Fruit fly (Drosophila melanogaster) whole organism, adult: ENCODE measurements around the gene CG42747.

ENCODE experiments used
- CG11617 ChIP-seq: fragments of 200-800 bp; sonication (Bioruptor generic); optimal IDR thresholded peaks from 2 replicates; lab custom pipeline; 2017; ENCODE audit warnings: mild to moderate bottlenecking, missing biosample characterization, missing genetic modification reagents, missing genetic modification characterization
- CG12768 ChIP-seq: fragments of 200-800 bp; sonication (Bioruptor generic); optimal IDR thresholded peaks from 2 replicates; lab custom pipeline; 2017; ENCODE audit warnings: missing biosample characterization, missing genetic modification characterization, mild to moderate bottlenecking, moderate library complexity, missing genetic modification reagents
- CG14711 ChIP-seq: fragments of 200-800 bp; sonication (Bioruptor generic); optimal IDR thresholded peaks from 2 replicates; lab custom pipeline; 2018; ENCODE audit warnings: missing biosample characterization, mild to moderate bottlenecking, missing genetic modification characterization, moderate library complexity
- CG1620 ChIP-seq: fragments of 200-800 bp; sonication (Bioruptor generic); optimal IDR thresholded peaks from 2 replicates; lab custom pipeline; 2016; ENCODE audit warnings: missing biosample characterization, missing genetic modification characterization
- CG33017 ChIP-seq: fragments of 200-800 bp; sonication (Bioruptor generic); optimal IDR thresholded peaks from 2 replicates; lab custom pipeline; 2018; ENCODE audit warnings: missing biosample characterization, mild to moderate bottlenecking, missing genetic modification characterization, moderate library complexity
- CG5204 ChIP-seq: fragments of 200-800 bp; sonication (Bioruptor generic); optimal IDR thresholded peaks from 2 replicates; lab custom pipeline; 2016; ENCODE audit warnings: missing biosample characterization, missing genetic modification characterization
- CG7045 ChIP-seq: fragments of 200-800 bp; sonication (Bioruptor generic); optimal IDR thresholded peaks from 2 replicates; lab custom pipeline; 2017; ENCODE audit warnings: missing biosample characterization, mild to moderate bottlenecking, missing genetic modification characterization
- CG7101 ChIP-seq: fragments of 200-800 bp; sonication (Bioruptor generic); optimal IDR thresholded peaks from 2 replicates; lab custom pipeline; 2018; ENCODE audit warnings: missing biosample characterization, mild to moderate bottlenecking, missing genetic modification characterization, moderate library complexity
- Clk ChIP-seq: fragments of 200-800 bp; sonication (Bioruptor generic); optimal IDR thresholded peaks from 2 replicates; lab custom pipeline; 2017; ENCODE audit warnings: missing biosample characterization, missing genetic modification characterization
- Crg-1 ChIP-seq: fragments of 200-800 bp; sonication (Bioruptor generic); optimal IDR thresholded peaks from 2 replicates; lab custom pipeline; 2016; ENCODE audit warnings: missing biosample characterization, missing genetic modification characterization
- Hr96 ChIP-seq: fragments of 200-800 bp; sonication (Bioruptor generic); optimal IDR thresholded peaks from 2 replicates; lab custom pipeline; 2016; ENCODE audit warnings: missing biosample characterization, missing genetic modification characterization
- Mnt ChIP-seq: fragments of 200-800 bp; sonication (Bioruptor generic); optimal IDR thresholded peaks from 2 replicates; lab custom pipeline; 2016; ENCODE audit warnings: missing biosample characterization, mild to moderate bottlenecking, missing genetic modification characterization
- bab1 ChIP-seq: fragments of 200-800 bp; sonication (Bioruptor generic); optimal IDR thresholded peaks from 3 replicates; lab custom pipeline; 2019; ENCODE audit warnings: missing biosample characterization, mild to moderate bottlenecking, missing genetic modification characterization, moderate library complexity
- cic ChIP-seq: fragments of 200-800 bp; sonication (Bioruptor generic); optimal IDR thresholded peaks from 2 replicates; lab custom pipeline; 2017; ENCODE audit warnings: missing biosample characterization, mild to moderate bottlenecking, missing genetic modification characterization, moderate library complexity
- cnc ChIP-seq, 2 experiments: fragments of >200 bp; optimal IDR thresholded peaks; 2 replicates each; lab custom pipeline; 2017
- kay ChIP-seq: fragments of 200-800 bp; sonication (Bioruptor generic); peaks from one replicate; lab custom pipeline; 2016; ENCODE audit warnings: missing biosample characterization, missing genetic modification characterization, borderline replicate concordance
- ovo ChIP-seq: fragments of 200-800 bp; sonication (Bioruptor generic); optimal IDR thresholded peaks from 2 replicates; lab custom pipeline; 2016; ENCODE audit warnings: missing biosample characterization, missing genetic modification characterization
- pad ChIP-seq: fragments of 200-800 bp; sonication (Bioruptor generic); optimal IDR thresholded peaks from 3 replicates; lab custom pipeline; 2017; ENCODE audit warnings: missing biosample characterization, missing genetic modification characterization, mild to moderate bottlenecking, moderate library complexity, missing genetic modification reagents
- tj ChIP-seq: fragments of 200-800 bp; sonication (Bioruptor generic); optimal IDR thresholded peaks from 3 replicates; lab custom pipeline; 2017; ENCODE audit warnings: missing biosample characterization, mild to moderate bottlenecking, missing genetic modification characterization, moderate library complexity
- toe ChIP-seq: fragments of 200-800 bp; sonication (Bioruptor generic); optimal IDR thresholded peaks from 2 replicates; lab custom pipeline; 2016; ENCODE audit warnings: missing biosample characterization, missing genetic modification characterization

Gene CG42747

dm6 chr3L:6446553-6446952, 46.2 kb downstream of the CG42747 start:
- TF ChIP-seq ovo (GFP tag; lab: Kevin White, UChicago) (no peak), cic (GFP tag; lab: Kevin White, UChicago) (no peak), CG7101 (tag; lab: Kevin White, UChicago) (no peak), CG11617 (GFP tag; lab: Kevin White, UChicago) (no peak), tj (GFP tag; lab: Kevin White, UChicago) (no peak), CG1620 (no peak), kay (GFP tag; lab: Kevin White, UChicago) (no peak), CG14711 (tag; lab: Kevin White, UChicago) (no peak), Crg-1 (GFP tag; lab: Kevin White, UChicago) (no peak), CG7045 (GFP tag; lab: Kevin White, UChicago) (no peak), Hr96 (GFP tag; lab: Kevin White, UChicago) (no peak), cnc (optimal IDR thresholded peaks at IDR 0.05; lab: Kevin White, UChicago) (no peak), pad (GFP tag; lab: Kevin White, UChicago) (no peak), Clk (GFP tag; lab: Kevin White, UChicago) (no peak)

- TF ChIP-seq toe (no peak), CG33017 (tag; lab: Kevin White, UChicago) (no peak), CG11617 (GFP tag; lab: Kevin White, UChicago) (no peak), CG7045 (GFP tag; lab: Kevin White, UChicago) (no peak), bab1 (GFP tag; lab: Kevin White, UChicago) (no peak), Clk (GFP tag; lab: Kevin White, UChicago) (no peak), pad (GFP tag; lab: Kevin White, UChicago) (no peak), CG14711 (tag; lab: Kevin White, UChicago) (no peak), cnc (optimal IDR thresholded peaks at IDR 0.05; lab: Kevin White, UChicago) (no peak)
Measured at dm6 chr3L:6447203-6447602, 46.8 kb downstream of the CG42747 start.

dm6 chr3L:6447708-6448107, 47.3 kb downstream of the CG42747 start:
- no peak for TF ChIP-seq CG1620
- TF ChIP-seq CG7101 (tag; lab: Kevin White, UChicago), result no peak
- TF ChIP-seq pad (GFP tag; lab: Kevin White, UChicago), result no peak
- no peak for TF ChIP-seq Clk (GFP tag; lab: Kevin White, UChicago)
- TF ChIP-seq Hr96 (GFP tag; lab: Kevin White, UChicago), result no peak
- no peak for TF ChIP-seq CG11617 (GFP tag; lab: Kevin White, UChicago)
- TF ChIP-seq cnc (optimal IDR thresholded peaks at IDR 0.05; lab: Kevin White, UChicago), result no peak
- TF ChIP-seq CG7045 (GFP tag; lab: Kevin White, UChicago), result no peak
- no peak for TF ChIP-seq toe
- no peak for TF ChIP-seq cic (GFP tag; lab: Kevin White, UChicago)
- TF ChIP-seq CG33017 (tag; lab: Kevin White, UChicago), result no peak
- TF ChIP-seq CG5204, result no peak
- TF ChIP-seq Mnt, result no peak
- TF ChIP-seq Crg-1 (GFP tag; lab: Kevin White, UChicago), result no peak
- no peak for TF ChIP-seq kay (GFP tag; lab: Kevin White, UChicago)
- TF ChIP-seq tj (GFP tag; lab: Kevin White, UChicago), result no peak
- TF ChIP-seq ovo (GFP tag; lab: Kevin White, UChicago), result no peak
- TF ChIP-seq CG12768, result no peak
- no peak for TF ChIP-seq bab1 (GFP tag; lab: Kevin White, UChicago)

- TF ChIP-seq Clk (GFP tag; lab: Kevin White, UChicago) (no peak), CG7101 (tag; lab: Kevin White, UChicago) (no peak), Hr96 (GFP tag; lab: Kevin White, UChicago) (no peak), Mnt (no peak), CG11617 (GFP tag; lab: Kevin White, UChicago) (no peak), Crg-1 (GFP tag; lab: Kevin White, UChicago) (no peak), CG33017 (tag; lab: Kevin White, UChicago) (no peak), cnc (optimal IDR thresholded peaks at IDR 0.05; lab: Kevin White, UChicago) (no peak), CG14711 (tag; lab: Kevin White, UChicago) (no peak), CG7045 (GFP tag; lab: Kevin White, UChicago) (no peak), CG1620 (no peak), CG12768 (no peak), bab1 (GFP tag; lab: Kevin White, UChicago) (no peak), kay (GFP tag; lab: Kevin White, UChicago) (no peak), pad (GFP tag; lab: Kevin White, UChicago) (no peak), toe (no peak), ovo (GFP tag; lab: Kevin White, UChicago) (no peak), tj (GFP tag; lab: Kevin White, UChicago) (no peak), CG5204 (no peak)
Measured at dm6 chr3L:6449159-6449664, 48.8 kb downstream of the CG42747 start.

- TF ChIP-seq toe, result no peak
Measured at dm6 chr3L:6451572-6451971, 51.2 kb downstream of the CG42747 start.

dm6 chr3L:6452347-6452746, 52.0 kb downstream of the CG42747 start:
- TF ChIP-seq kay (GFP tag; lab: Kevin White, UChicago), result no peak
- no peak for TF ChIP-seq cic (GFP tag; lab: Kevin White, UChicago)
- no peak for TF ChIP-seq cnc (optimal IDR thresholded peaks at IDR 0.05; lab: Kevin White, UChicago)
- TF ChIP-seq bab1 (GFP tag; lab: Kevin White, UChicago), result no peak
- no peak for TF ChIP-seq ovo (GFP tag; lab: Kevin White, UChicago)
- no peak for TF ChIP-seq Clk (GFP tag; lab: Kevin White, UChicago)
